Fruit fly (Drosophila melanogaster) whole organism, embryonic: ENCODE results near the gene Cyp303a1.

Source experiments
- Atf-2 ChIP-seq: fragments of 200-800 bp; sonication (Bioruptor generic); optimal IDR thresholded peaks from 2 replicates; lab custom pipeline; 2016; ENCODE audit warnings: missing biosample characterization, missing genetic modification characterization
- BEAF-32 ChIP-seq: fragments of 200-800 bp; sonication (Bioruptor generic); optimal IDR thresholded peaks from 3 replicates; lab custom pipeline; 2017; ENCODE audit warnings: missing biosample characterization, missing genetic modification characterization, mild to moderate bottlenecking, moderate library complexity, missing genetic modification reagents
- CG10366 ChIP-seq: fragments of 200-800 bp; sonication (Bioruptor generic); IDR thresholded peaks from 2 replicates; pipeline ENCODE4 v1.3.6; 2022; ENCODE audit warnings: missing biosample characterization, missing genetic modification characterization
- CG10543 ChIP-seq: fragments of 200-800 bp; sonication (Bioruptor generic); optimal IDR thresholded peaks from 3 replicates; lab custom pipeline; 2017; ENCODE audit warnings: missing biosample characterization, mild to moderate bottlenecking, missing genetic modification characterization, moderate library complexity
- CG12659 ChIP-seq: fragments of 200-800 bp; sonication (Bioruptor generic); optimal IDR thresholded peaks from 3 replicates; lab custom pipeline; 2017; ENCODE audit warnings: mild to moderate bottlenecking, missing biosample characterization, missing genetic modification reagents, missing genetic modification characterization
- CG13424 ChIP-seq: fragments of 200-800 bp; sonication (Bioruptor generic); optimal IDR thresholded peaks from 2 replicates; lab custom pipeline; 2019; ENCODE audit warnings: missing biosample characterization, mild to moderate bottlenecking, missing genetic modification characterization, moderate library complexity
- CG15514 ChIP-seq: fragments of 200-800 bp; sonication (Bioruptor generic); optimal IDR thresholded peaks from 3 replicates; lab custom pipeline; 2017; ENCODE audit warnings: missing biosample characterization, missing genetic modification characterization, mild to moderate bottlenecking, moderate library complexity, missing genetic modification reagents
- CG17802 ChIP-seq: fragments of 200-800 bp; sonication (Bioruptor generic); optimal IDR thresholded peaks from 2 replicates; lab custom pipeline; 2018; ENCODE audit warnings: missing biosample characterization, mild to moderate bottlenecking, missing genetic modification characterization, moderate library complexity
- CG1792 ChIP-seq: fragments of 200-800 bp; sonication (Bioruptor generic); optimal IDR thresholded peaks from 2 replicates; lab custom pipeline; 2016; ENCODE audit warnings: missing biosample characterization, missing genetic modification characterization
- CG2712 ChIP-seq: fragments of 200-800 bp; optimal IDR thresholded peaks from 3 replicates; lab custom pipeline; 2019; ENCODE audit warnings: missing biosample characterization, mild to moderate bottlenecking, missing genetic modification characterization, moderate library complexity
- CG3407 ChIP-seq: fragments of 200-800 bp; sonication (Bioruptor generic); optimal IDR thresholded peaks from 2 replicates; lab custom pipeline; 2018; ENCODE audit warnings: missing biosample characterization, mild to moderate bottlenecking, missing genetic modification characterization
- CG34376 ChIP-seq: fragments of 200-800 bp; sonication (Bioruptor generic); optimal IDR thresholded peaks from 2 replicates; lab custom pipeline; 2018; ENCODE audit warnings: missing biosample characterization, mild to moderate bottlenecking, missing genetic modification characterization
- CG4282 ChIP-seq: fragments of 200-800 bp; sonication (Bioruptor generic); optimal IDR thresholded peaks from 2 replicates; lab custom pipeline; 2016; ENCODE audit warnings: missing biosample characterization, missing genetic modification characterization
- CG4730 ChIP-seq: fragments of 200-800 bp; sonication (Bioruptor generic); IDR thresholded peaks from 2 replicates; pipeline ENCODE4 v1.3.6; 2022; ENCODE audit warnings: missing biosample characterization, missing genetic modification characterization
- CG4854 ChIP-seq: fragments of 200-800 bp; sonication (Bioruptor generic); optimal IDR thresholded peaks from 2 replicates; lab custom pipeline; 2016; ENCODE audit warnings: missing biosample characterization, missing genetic modification characterization, inconsistent platforms
- CG5180 ChIP-seq: fragments of 200-800 bp; sonication (Bioruptor generic); optimal IDR thresholded peaks from 3 replicates; lab custom pipeline; 2017; ENCODE audit warnings: missing biosample characterization, missing genetic modification characterization, mild to moderate bottlenecking, moderate library complexity, missing genetic modification reagents
- CG7357 ChIP-seq: fragments of 200-800 bp; sonication (Bioruptor generic); IDR thresholded peaks from 3 replicates; pipeline ENCODE4 v1.3.6; 2022; ENCODE audit warnings: missing biosample characterization, missing genetic modification characterization
- CG8089 ChIP-seq: fragments of 200-800 bp; sonication (Bioruptor generic); optimal IDR thresholded peaks from 3 replicates; lab custom pipeline; 2016; ENCODE audit warnings: missing biosample characterization, missing genetic modification characterization
- CG8765 ChIP-seq: fragments of 200-800 bp; sonication (Bioruptor generic); IDR thresholded peaks from 2 replicates; pipeline ENCODE4 v1.3.6; 2022; ENCODE audit warnings: missing biosample characterization, missing genetic modification characterization
- Dip3 ChIP-seq: fragments of 200-800 bp; sonication (Bioruptor generic); optimal IDR thresholded peaks from 3 replicates; lab custom pipeline; 2016; ENCODE audit warnings: missing biosample characterization, missing genetic modification characterization
- Ets97D ChIP-seq: fragments of 200-800 bp; sonication (Bioruptor generic); optimal IDR thresholded peaks from 3 replicates; lab custom pipeline; 2016; ENCODE audit warnings: missing biosample characterization, missing genetic modification characterization
- HLH54F ChIP-seq: fragments of 200-800 bp; sonication (Bioruptor generic); optimal IDR thresholded peaks from 3 replicates; lab custom pipeline; 2016; ENCODE audit warnings: missing biosample characterization, missing genetic modification characterization
- Hand ChIP-seq: fragments of 200-800 bp; sonication (Bioruptor generic); optimal IDR thresholded peaks from 2 replicates; lab custom pipeline; 2017; ENCODE audit warnings: mild to moderate bottlenecking, missing biosample characterization, missing genetic modification reagents, missing genetic modification characterization
- Hmr ChIP-seq: fragments of 200-800 bp; sonication (Bioruptor generic); optimal IDR thresholded peaks from 3 replicates; lab custom pipeline; 2017; ENCODE audit warnings: mild to moderate bottlenecking, missing biosample characterization, missing genetic modification reagents, missing genetic modification characterization
- MBD-R2 ChIP-seq: fragments of 200-800 bp; sonication (Bioruptor generic); IDR thresholded peaks from 2 replicates; pipeline ENCODE4 v1.3.6; 2022; ENCODE audit warnings: missing biosample characterization, missing genetic modification characterization
- PHDP ChIP-seq: fragments of 200-800 bp; sonication (Bioruptor generic); optimal IDR thresholded peaks from 3 replicates; lab custom pipeline; 2018; ENCODE audit warnings: missing biosample characterization, mild to moderate bottlenecking, missing genetic modification characterization, moderate library complexity
- Tbp ChIP-seq: fragments of >200 bp; optimal IDR thresholded peaks from 2 replicates; lab custom pipeline; 2018; ENCODE audit warnings: missing biosample characterization, missing genetic modification characterization
- ac ChIP-seq: fragments of 200-800 bp; sonication (Bioruptor generic); optimal IDR thresholded peaks from 3 replicates; lab custom pipeline; 2017; ENCODE audit warnings: missing biosample characterization, mild to moderate bottlenecking, missing genetic modification characterization
- bbx ChIP-seq: fragments of 200-800 bp; sonication (Bioruptor generic); IDR thresholded peaks from 2 replicates; pipeline ENCODE4 v1.3.6; 2022; ENCODE audit warnings: missing biosample characterization, missing genetic modification characterization; ENCODE audit not compliant: partially characterized antibody
- bigmax ChIP-seq: fragments of 200-800 bp; sonication (Bioruptor generic); optimal IDR thresholded peaks from 2 replicates; lab custom pipeline; 2018; ENCODE audit warnings: missing biosample characterization, mild to moderate bottlenecking, missing genetic modification characterization
- br ChIP-seq: fragments of >200 bp; optimal IDR thresholded peaks from 2 replicates; lab custom pipeline; 2017
- cad ChIP-seq: fragments of >200 bp; optimal IDR thresholded peaks from 2 replicates; lab custom pipeline; 2017; ENCODE audit warnings: missing biosample characterization, missing genetic modification characterization
- crp ChIP-seq, 2 experiments: fragments of 200-800 bp; sonication (Bioruptor generic); optimal IDR thresholded peaks; 2 replicates in 1 of 2; 3 replicates in 1 of 2; lab custom pipeline; 2017; ENCODE audit warnings: missing biosample characterization in 2 of 2, missing genetic modification characterization in 2 of 2, mild to moderate bottlenecking in 1 of 2, moderate library complexity in 1 of 2
- dmrt99B ChIP-seq: fragments of 200-800 bp; sonication (Bioruptor generic); optimal IDR thresholded peaks from 2 replicates; lab custom pipeline; 2018; ENCODE audit warnings: missing biosample characterization, mild to moderate bottlenecking, missing genetic modification characterization, moderate library complexity
- exex ChIP-seq: fragments of 200-800 bp; sonication (Bioruptor generic); optimal IDR thresholded peaks from 4 replicates; lab custom pipeline; 2018; ENCODE audit warnings: missing biosample characterization, mild to moderate bottlenecking, missing genetic modification characterization, moderate library complexity
- eyg ChIP-seq: fragments of 200-800 bp; sonication (Bioruptor generic); optimal IDR thresholded peaks from 3 replicates; lab custom pipeline; 2016; ENCODE audit warnings: missing biosample characterization, missing genetic modification characterization
- gcm ChIP-seq: fragments of 200-800 bp; sonication (Bioruptor generic); optimal IDR thresholded peaks from 2 replicates; lab custom pipeline; 2019; ENCODE audit warnings: missing biosample characterization, mild to moderate bottlenecking, missing genetic modification characterization, moderate library complexity
- gro ChIP-seq: fragments of 200-800 bp; sonication (Bioruptor generic); optimal IDR thresholded peaks from 2 replicates; lab custom pipeline; 2016; ENCODE audit warnings: missing biosample characterization, missing genetic modification characterization
- kni ChIP-seq: fragments of 200-800 bp; sonication (Bioruptor generic); optimal IDR thresholded peaks from 3 replicates; lab custom pipeline; 2017; ENCODE audit warnings: mild to moderate bottlenecking, missing biosample characterization, missing genetic modification reagents, missing genetic modification characterization
- lab ChIP-seq: fragments of 200-800 bp; sonication (Bioruptor generic); optimal IDR thresholded peaks from 3 replicates; lab custom pipeline; 2017; ENCODE audit warnings: missing biosample characterization, missing genetic modification characterization, mild to moderate bottlenecking, moderate library complexity, missing genetic modification reagents
- lbe ChIP-seq: fragments of 200-800 bp; sonication (Bioruptor generic); optimal IDR thresholded peaks from 2 replicates; lab custom pipeline; 2016; ENCODE audit warnings: missing biosample characterization, mild to moderate bottlenecking, missing genetic modification characterization
- maf-S ChIP-seq: fragments of 200-800 bp; sonication (Bioruptor generic); optimal IDR thresholded peaks from 2 replicates; lab custom pipeline; 2016; ENCODE audit warnings: missing biosample characterization, missing genetic modification characterization
- mld ChIP-seq: fragments of 200-800 bp; sonication (Bioruptor generic); IDR thresholded peaks from 3 replicates; pipeline ENCODE4 v1.3.6; 2022; ENCODE audit warnings: missing biosample characterization, missing genetic modification characterization; ENCODE audit not compliant: partially characterized antibody
- odd ChIP-seq: fragments of 200-800 bp; sonication (Bioruptor generic); optimal IDR thresholded peaks from 2 replicates; lab custom pipeline; 2017; ENCODE audit warnings: missing biosample characterization, mild to moderate bottlenecking, missing genetic modification characterization
- salm ChIP-seq: fragments of 200-800 bp; sonication (Bioruptor generic); optimal IDR thresholded peaks from 2 replicates; lab custom pipeline; 2018; ENCODE audit warnings: missing biosample characterization, mild to moderate bottlenecking, missing genetic modification characterization
- sob ChIP-seq: fragments of 200-800 bp; sonication (Bioruptor generic); IDR thresholded peaks from 2 replicates; pipeline ENCODE4 v1.3.6; 2022; ENCODE audit warnings: missing biosample characterization, missing genetic modification characterization
- unpg ChIP-seq: fragments of 200-800 bp; sonication (Bioruptor generic); optimal IDR thresholded peaks from 3 replicates; lab custom pipeline; 2018; ENCODE audit warnings: missing biosample characterization, mild to moderate bottlenecking, missing genetic modification characterization, moderate library complexity
- yki ChIP-seq: fragments of >200 bp; optimal IDR thresholded peaks from 3 replicates; lab custom pipeline; 2018

Gene Cyp303a1

DNA sequence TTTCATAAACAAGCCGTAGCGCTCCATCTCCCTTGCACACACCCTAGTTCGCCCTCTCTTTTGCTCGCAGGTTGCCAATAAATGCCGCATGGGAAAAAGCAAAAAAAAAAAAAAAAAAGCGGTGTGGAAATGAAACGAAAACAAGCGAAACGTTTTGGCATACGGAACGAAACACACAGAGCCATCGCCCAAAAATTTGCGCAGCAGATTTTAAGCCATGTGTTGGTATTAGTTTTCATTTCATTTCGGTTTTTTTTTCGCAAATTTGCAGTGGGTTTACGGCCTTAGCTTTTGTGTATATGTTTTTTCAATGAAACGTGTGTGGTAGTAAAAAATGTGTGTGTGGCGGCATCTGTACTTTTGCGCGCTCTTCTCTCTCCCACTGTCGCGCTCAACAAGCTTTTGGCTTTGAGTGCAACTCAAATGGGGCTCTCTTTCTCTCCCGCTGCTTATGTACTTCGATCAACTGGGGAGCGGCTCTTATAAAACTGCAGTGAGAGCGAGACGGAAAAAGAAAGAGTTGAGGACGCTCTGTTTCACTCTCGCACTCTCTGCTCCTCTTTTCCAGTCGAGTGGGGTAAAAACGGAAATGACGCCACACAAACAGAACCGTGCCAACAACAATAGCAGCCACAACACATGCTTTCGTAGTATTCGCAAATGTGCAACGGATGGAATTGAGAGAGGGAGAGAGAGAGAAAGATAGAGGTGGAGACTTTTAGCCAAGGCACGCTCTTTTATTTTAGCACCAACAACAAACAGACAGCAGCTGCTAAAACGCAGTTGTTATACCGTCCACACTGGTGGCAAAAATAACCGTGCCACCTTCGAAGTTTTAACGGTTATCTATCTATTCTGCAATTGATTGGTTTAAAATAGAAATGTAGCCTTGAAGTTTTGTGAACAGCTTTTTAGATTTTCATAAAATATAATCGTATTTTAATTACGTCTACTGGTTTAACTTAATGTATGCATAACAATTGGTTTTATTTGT is 9.4 kb upstream of the Cyp303a1 start (continued):
- TF ChIP-seq CG8765 (GFP tag; lab: Robert Waterston, UW) (no peak), Hmr (peak; percentile 74), CG4730 (GFP tag; lab: Robert Waterston, UW) (no peak), dmrt99B (peak; percentile 58), kni (peak; percentile 84), MBD-R2 (GFP tag; lab: Robert Waterston, UW) (no peak), CG7357 (0 out of 3 replicates have a peak, but pooled peaks have one; percentile 16), sob (GFP tag; lab: Robert Waterston, UW) (no peak), CG13424 (peak; percentile 29), Ets97D (GFP tag; lab: Kevin White, UChicago) (peak; percentile 74), CG4854 (GFP tag; lab: Kevin White, UChicago) (peak; percentile 36), crp (GFP tag; optimal IDR thresholded peaks at IDR 0.05; lab: Kevin White, UChicago) (peak in 1 of 2 experiments; percentile 56), Atf-2 (GFP tag; lab: Kevin White, UChicago) (peak; percentile 1), odd (peak; percentile 56), unpg (peak; percentile 51), salm (tag; lab: Kevin White, UChicago) (no peak), exex (tag; lab: Kevin White, UChicago) (peak; percentile 51), eyg (peak; percentile 2), BEAF-32 (no peak), gcm (peak; percentile 2), CG5180 (GFP tag; lab: Kevin White, UChicago) (peak; percentile 27), bigmax (peak; percentile 44), CG2712 (tag; lab: Kevin White, UChicago) (peak; percentile 33), CG10543 (GFP tag; lab: Kevin White, UChicago) (peak; percentile 36), bbx (GFP tag; lab: Robert Waterston, UW) (no peak), lab (GFP tag; lab: Kevin White, UChicago) (peak; percentile 85), cad (GFP tag; lab: Kevin White, UChicago) (peak; percentile 28), br (no peak), CG10366 (GFP tag; lab: Robert Waterston, UW) (no peak), yki (lab: Kevin White, UChicago) (peak; percentile 63), PHDP (tag; lab: Kevin White, UChicago) (peak; percentile 60), HLH54F (GFP tag; lab: Kevin White, UChicago) (peak; percentile 48), CG4282 (peak; percentile 9), mld (GFP tag; lab: Robert Waterston, UW) (no peak), CG3407 (no peak), CG1792 (peak; percentile 3), lbe (GFP tag; lab: Kevin White, UChicago) (peak; percentile 64), maf-S (GFP tag; lab: Kevin White, UChicago) (peak; percentile 8), Tbp (GFP tag; lab: Kevin White, UChicago) (no peak), CG15514 (peak; percentile 36), Hand (GFP tag; lab: Kevin White, UChicago) (peak; percentile 48), CG17802 (no peak), Dip3 (peak; percentile 49), gro (peak; percentile 3), ac (GFP tag; lab: Kevin White, UChicago) (peak; percentile 9), CG34376 (GFP tag; lab: Kevin White, UChicago) (peak; percentile 53), CG12659 (GFP tag; lab: Kevin White, UChicago) (peak; percentile 47), CG8089 (GFP tag; lab: Kevin White, UChicago) (peak; percentile 13)
